Worm (Caenorhabditis elegans) whole organism, L3 larva: ENCODE data around the gene Y82E9BL.19.

Experiments used
- aly-2 ChIP-seq: fragments of 150-350 bp; optimal IDR thresholded peaks from 2 replicates; lab custom pipeline; 2014; ENCODE audit warnings: missing biosample characterization, missing genetic modification characterization
- ceh-82 ChIP-seq: fragments of 150-350 bp; optimal IDR thresholded peaks from 2 replicates; lab custom pipeline; 2014; ENCODE audit warnings: missing biosample characterization, missing genetic modification characterization
- ceh-9 ChIP-seq: sonication (generic microtip); optimal IDR thresholded peaks from 2 replicates; lab custom pipeline; 2018; ENCODE audit warnings: missing biosample characterization, missing genetic modification characterization
- elt-1 ChIP-seq: fragments of 150-350 bp; optimal IDR thresholded peaks from 2 replicates; lab custom pipeline; 2014; ENCODE audit warnings: missing biosample characterization, missing genetic modification characterization
- fkh-10 ChIP-seq: sonication (generic microtip); optimal IDR thresholded peaks from 2 replicates; lab custom pipeline; 2017; ENCODE audit warnings: missing biosample characterization, missing genetic modification reagents, missing genetic modification characterization
- mdl-1 ChIP-seq: fragments of 150-350 bp; optimal IDR thresholded peaks from 2 replicates; lab custom pipeline; 2014; ENCODE audit warnings: missing biosample characterization, missing genetic modification characterization
- nhr-11 ChIP-seq: fragments of 150-350 bp; optimal IDR thresholded peaks from 2 replicates; lab custom pipeline; 2014; ENCODE audit warnings: missing biosample characterization, missing genetic modification characterization
- nhr-12 ChIP-seq: fragments of 150-350 bp; optimal IDR thresholded peaks from 2 replicates; lab custom pipeline; 2014; ENCODE audit warnings: missing biosample characterization, missing genetic modification characterization
- nhr-23 ChIP-seq: fragments of 150-350 bp; optimal IDR thresholded peaks from 2 replicates; lab custom pipeline; 2014; ENCODE audit warnings: missing biosample characterization, missing genetic modification reagents, missing genetic modification characterization
- nhr-25 ChIP-seq: sonication (generic microtip); optimal IDR thresholded peaks from 2 replicates; lab custom pipeline; 2017; ENCODE audit warnings: missing biosample characterization, missing genetic modification characterization
- nhr-28 ChIP-seq: fragments of 150-350 bp; optimal IDR thresholded peaks from 2 replicates; lab custom pipeline; 2014; ENCODE audit warnings: missing biosample characterization, missing genetic modification characterization
- nhr-76 ChIP-seq: fragments of 150-350 bp; sonication (generic microtip); optimal IDR thresholded peaks from 5 replicates; lab custom pipeline; 2014; ENCODE audit warnings: missing biosample characterization, missing genetic modification characterization
- pqm-1 ChIP-seq: fragments of 150-350 bp; optimal IDR thresholded peaks from 2 replicates; lab custom pipeline; 2017; ENCODE audit warnings: missing biosample characterization, missing genetic modification characterization, inconsistent platforms
- snpc-4 ChIP-seq: fragments of 150-350 bp; optimal IDR thresholded peaks from 2 replicates; lab custom pipeline; 2014; ENCODE audit warnings: missing biosample characterization, missing genetic modification characterization

DNA sequence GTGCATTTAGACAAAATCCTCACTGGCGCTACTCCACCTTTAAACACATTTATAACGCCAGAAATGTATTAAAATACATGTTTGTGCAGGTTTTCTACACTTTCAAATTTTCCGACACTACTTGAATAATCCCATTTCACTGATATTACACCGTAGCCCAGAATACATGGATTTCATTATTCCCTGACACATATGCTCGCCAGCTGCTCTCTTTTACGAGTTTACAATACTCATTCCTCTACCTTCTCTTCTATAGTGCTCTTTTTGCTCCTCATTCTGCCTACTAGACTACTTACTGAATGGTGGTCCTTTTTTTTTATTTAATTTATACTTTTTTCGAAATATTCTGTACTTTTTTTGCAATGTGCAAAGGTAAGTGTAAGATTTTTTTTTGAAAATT lies 40.7 kb downstream of the Y82E9BL.19 start:
- TF ChIP-seq nhr-28 (tag; lab: Kevin White, UChicago) (no peak), nhr-76 (tag; lab: Kevin White, UChicago) (no peak), mdl-1 (tag; lab: Kevin White, UChicago) (no peak), nhr-23 (no peak), fkh-10 (GFP tag; lab: Kevin White, UChicago) (no peak), ceh-82 (tag; lab: Kevin White, UChicago) (no peak), nhr-25 (tag; lab: Kevin White, UChicago) (no peak), ceh-9 (tag; lab: Kevin White, UChicago) (no peak), snpc-4 (tag; lab: Kevin White, UChicago) (no peak), elt-1 (tag; lab: Kevin White, UChicago) (no peak), pqm-1 (tag; lab: Kevin White, UChicago) (no peak), nhr-12 (tag; lab: Kevin White, UChicago) (no peak), nhr-11 (no peak), aly-2 (no peak)
